Fruit fly (Drosophila melanogaster) whole organism, pupa: ENCODE results near the gene Srpk79D.

Experiments
- CG10348 ChIP-seq: fragments of 200-800 bp; sonication (Bioruptor generic); IDR thresholded peaks from 2 replicates; pipeline ENCODE4 v1.3.6; 2022; ENCODE audit warnings: missing biosample characterization, missing genetic modification characterization
- CG13204 ChIP-seq: fragments of 200-800 bp; sonication (Bioruptor generic); optimal IDR thresholded peaks from 2 replicates; lab custom pipeline; 2018; ENCODE audit warnings: missing biosample characterization, mild to moderate bottlenecking, missing genetic modification characterization, moderate library complexity
- CG14655 ChIP-seq: fragments of 200-800 bp; sonication (Bioruptor generic); optimal IDR thresholded peaks from 3 replicates; lab custom pipeline; 2017; ENCODE audit warnings: mild to moderate bottlenecking, missing biosample characterization, missing genetic modification reagents, missing genetic modification characterization
- CG34367 ChIP-seq: fragments of 200-800 bp; sonication (Bioruptor generic); optimal IDR thresholded peaks from 2 replicates; lab custom pipeline; 2018; ENCODE audit warnings: missing biosample characterization, mild to moderate bottlenecking, missing genetic modification characterization
- CG4496 ChIP-seq: fragments of 200-800 bp; sonication (Bioruptor generic); IDR thresholded peaks from 3 replicates; pipeline ENCODE4 v1.3.6; 2022; ENCODE audit warnings: missing biosample characterization, missing genetic modification characterization
- D1 ChIP-seq: fragments of 200-800 bp; sonication (Bioruptor generic); optimal IDR thresholded peaks from 2 replicates; lab custom pipeline; 2018; ENCODE audit warnings: missing biosample characterization, mild to moderate bottlenecking, missing genetic modification characterization, moderate library complexity
- EcR ChIP-seq: fragments of 200-800 bp; sonication (Bioruptor generic); optimal IDR thresholded peaks from 3 replicates; lab custom pipeline; 2019; ENCODE audit warnings: missing biosample characterization, missing genetic modification characterization, mild to moderate bottlenecking, moderate library complexity, missing genetic modification reagents
- Ets98B ChIP-seq: fragments of 200-800 bp; sonication (Bioruptor generic); IDR thresholded peaks from 2 replicates; pipeline ENCODE4 v1.3.6; 2022; ENCODE audit warnings: missing biosample characterization, missing genetic modification characterization
- Pif1A ChIP-seq: fragments of 200-800 bp; sonication (Bioruptor generic); optimal IDR thresholded peaks from 3 replicates; lab custom pipeline; 2016; ENCODE audit warnings: missing biosample characterization, missing genetic modification characterization
- Snoo ChIP-seq: fragments of 200-800 bp; sonication (Bioruptor generic); optimal IDR thresholded peaks from 3 replicates; lab custom pipeline; 2017; ENCODE audit warnings: missing biosample characterization, mild to moderate bottlenecking, missing genetic modification characterization, inconsistent platforms
- fd96Ca ChIP-seq: fragments of 200-800 bp; sonication (Bioruptor generic); IDR thresholded peaks from 3 replicates; pipeline ENCODE4 v1.3.6; 2022; ENCODE audit warnings: missing biosample characterization, missing genetic modification characterization
- gl ChIP-seq: fragments of 200-800 bp; sonication (Bioruptor generic); optimal IDR thresholded peaks from 2 replicates; lab custom pipeline; 2018; ENCODE audit warnings: missing biosample characterization, mild to moderate bottlenecking, missing genetic modification characterization
- rn ChIP-seq: fragments of 200-800 bp; sonication (Bioruptor generic); IDR thresholded peaks from 2 replicates; pipeline ENCODE4 v1.3.6; 2022; ENCODE audit warnings: missing biosample characterization, missing genetic modification characterization

Gene Srpk79D

DNA sequence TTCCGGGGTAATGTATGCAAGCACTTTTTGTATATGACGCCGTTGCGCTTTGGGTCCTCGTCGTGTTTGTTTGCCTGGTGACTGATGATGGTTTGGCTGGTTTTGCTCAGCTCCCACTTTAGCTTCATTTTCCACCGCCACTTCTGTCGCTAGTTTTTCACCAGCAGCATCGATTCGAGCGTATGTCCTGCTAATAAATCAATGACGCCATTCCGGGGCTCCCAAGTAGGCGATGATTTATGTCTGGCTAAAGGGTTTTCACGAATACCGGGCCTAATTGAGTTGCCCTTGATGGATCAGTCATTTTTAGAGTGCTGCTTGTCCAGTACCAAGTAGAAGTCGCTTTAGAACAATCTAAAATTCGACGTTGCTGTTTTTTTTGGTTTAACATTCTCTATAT is 55.7 kb downstream of the Srpk79D start, which contains the start of gene CG32450:
CG32450 (plus strand) TSS at position 301 of the 400 bp plus-strand sequence.
- TF ChIP-seq EcR (GFP tag; lab: Kevin White, UChicago) (no peak), D1 (tag; lab: Kevin White, UChicago) (no peak), rn (GFP tag; lab: Robert Waterston, UW) (no peak), Snoo (tag; lab: Kevin White, UChicago) (no peak), CG14655 (GFP tag; lab: Kevin White, UChicago) (no peak), CG34367 (tag; lab: Kevin White, UChicago) (no peak), Pif1A (no peak), CG4496 (GFP tag; lab: Robert Waterston, UW) (no peak), gl (tag; lab: Kevin White, UChicago) (no peak), fd96Ca (GFP tag; lab: Robert Waterston, UW) (no peak), CG10348 (no peak), CG13204 (GFP tag; lab: Kevin White, UChicago) (no peak), Ets98B (no peak)
